Fruit fly (Drosophila melanogaster) whole organism, embryonic: ENCODE data around the gene CG14341.
A peak's percentile ranks its signal among the peaks of the same experiment; 100 is the strongest.

Experiments
- Atf6 ChIP-seq: fragments of 200-800 bp; sonication (Bioruptor generic); IDR thresholded peaks from 2 replicates; pipeline ENCODE4 v1.3.6; 2022; ENCODE audit warnings: missing biosample characterization, missing genetic modification characterization
- CG11085 ChIP-seq: fragments of 200-800 bp; sonication (Bioruptor generic); IDR thresholded peaks from 2 replicates; pipeline ENCODE4 v1.3.6; 2022; ENCODE audit warnings: missing biosample characterization, missing genetic modification characterization
- CG11696 ChIP-seq: fragments of 200-800 bp; sonication (Bioruptor generic); IDR thresholded peaks from 2 replicates; pipeline ENCODE4 v1.3.6; 2022; ENCODE audit warnings: missing biosample characterization, missing genetic modification characterization
- CG13287 ChIP-seq: fragments of 200-800 bp; sonication (Bioruptor generic); IDR thresholded peaks from 2 replicates; pipeline ENCODE4 v1.3.6; 2022; ENCODE audit warnings: missing biosample characterization, missing genetic modification characterization; ENCODE audit not compliant: partially characterized antibody
- CG13624 ChIP-seq: fragments of 200-800 bp; sonication (Bioruptor generic); optimal IDR thresholded peaks from 2 replicates; lab custom pipeline; 2016; ENCODE audit warnings: missing biosample characterization, missing genetic modification characterization
- CG14860 ChIP-seq: fragments of 200-800 bp; sonication (Bioruptor generic); IDR thresholded peaks from 3 replicates; pipeline ENCODE4 v1.3.6; 2022; ENCODE audit warnings: missing biosample characterization, missing genetic modification characterization; ENCODE audit not compliant: partially characterized antibody
- CG17186 ChIP-seq: fragments of 200-800 bp; sonication (Bioruptor generic); optimal IDR thresholded peaks from 3 replicates; lab custom pipeline; 2017; ENCODE audit warnings: missing biosample characterization, missing genetic modification reagents, missing genetic modification characterization
- CG17328 ChIP-seq: fragments of 200-800 bp; sonication (Bioruptor generic); IDR thresholded peaks from 2 replicates; pipeline ENCODE4 v1.3.6; 2022; ENCODE audit warnings: missing biosample characterization, missing genetic modification characterization
- CG2116 ChIP-seq: fragments of 200-800 bp; sonication (Bioruptor generic); optimal IDR thresholded peaks from 3 replicates; lab custom pipeline; 2018; ENCODE audit warnings: missing biosample characterization, mild to moderate bottlenecking, missing genetic modification characterization
- CG2129 ChIP-seq: fragments of 200-800 bp; sonication (Bioruptor generic); IDR thresholded peaks from 2 replicates; pipeline ENCODE4 v1.3.6; 2022; ENCODE audit warnings: missing biosample characterization, missing genetic modification characterization; ENCODE audit not compliant: partially characterized antibody
- CG31441 ChIP-seq: fragments of 200-800 bp; sonication (Bioruptor generic); IDR thresholded peaks from 2 replicates; pipeline ENCODE4 v1.3.6; 2022; ENCODE audit warnings: missing biosample characterization, missing genetic modification characterization
- CG33557 ChIP-seq: fragments of 200-800 bp; sonication (Bioruptor generic); optimal IDR thresholded peaks from 2 replicates; lab custom pipeline; 2019; ENCODE audit warnings: missing biosample characterization, mild to moderate bottlenecking, missing genetic modification characterization, moderate library complexity
- CG34376 ChIP-seq: fragments of 200-800 bp; sonication (Bioruptor generic); optimal IDR thresholded peaks from 2 replicates; lab custom pipeline; 2018; ENCODE audit warnings: missing biosample characterization, mild to moderate bottlenecking, missing genetic modification characterization
- CG4404 ChIP-seq: fragments of 200-800 bp; sonication (Bioruptor generic); IDR thresholded peaks from 2 replicates; pipeline ENCODE4 v1.3.6; 2022; ENCODE audit warnings: missing biosample characterization, missing genetic modification characterization
- CG4707 ChIP-seq: fragments of 200-800 bp; sonication (Bioruptor generic); optimal IDR thresholded peaks from 2 replicates; lab custom pipeline; 2018; ENCODE audit warnings: missing biosample characterization, mild to moderate bottlenecking, missing genetic modification characterization, moderate library complexity
- CG4730 ChIP-seq: fragments of 200-800 bp; sonication (Bioruptor generic); IDR thresholded peaks from 2 replicates; pipeline ENCODE4 v1.3.6; 2022; ENCODE audit warnings: missing biosample characterization, missing genetic modification characterization
- CG5245 ChIP-seq: fragments of 200-800 bp; sonication (Bioruptor generic); optimal IDR thresholded peaks from 3 replicates; lab custom pipeline; 2016; ENCODE audit warnings: missing biosample characterization, missing genetic modification characterization
- CG6654 ChIP-seq: fragments of 200-800 bp; sonication (Bioruptor generic); optimal IDR thresholded peaks from 2 replicates; lab custom pipeline; 2017; ENCODE audit warnings: missing biosample characterization, mild to moderate bottlenecking, missing genetic modification characterization
- CG6765 ChIP-seq: fragments of 200-800 bp; sonication (Bioruptor generic); optimal IDR thresholded peaks from 3 replicates; lab custom pipeline; 2017; ENCODE audit warnings: missing biosample characterization, mild to moderate bottlenecking, missing genetic modification characterization
- CG7271 ChIP-seq: fragments of 200-800 bp; sonication (Bioruptor generic); optimal IDR thresholded peaks from 2 replicates; lab custom pipeline; 2018; ENCODE audit warnings: missing biosample characterization, mild to moderate bottlenecking, missing genetic modification characterization, moderate library complexity
- CG7372 ChIP-seq: fragments of 200-800 bp; sonication (Bioruptor generic); IDR thresholded peaks from 2 replicates; pipeline ENCODE4 v1.3.6; 2022; ENCODE audit warnings: missing biosample characterization, missing genetic modification characterization
- CG7963 ChIP-seq: fragments of 200-800 bp; sonication (Bioruptor generic); IDR thresholded peaks from 3 replicates; pipeline ENCODE4 v1.3.6; 2022; ENCODE audit warnings: missing biosample characterization, missing genetic modification characterization; ENCODE audit not compliant: partially characterized antibody
- CG9609 ChIP-seq: fragments of 200-800 bp; sonication (Bioruptor generic); optimal IDR thresholded peaks from 3 replicates; lab custom pipeline; 2016; ENCODE audit warnings: missing biosample characterization, missing genetic modification characterization
- CG9932 ChIP-seq: fragments of 200-800 bp; sonication (Bioruptor generic); IDR thresholded peaks from 2 replicates; pipeline ENCODE4 v1.3.6; 2022; ENCODE audit warnings: missing biosample characterization, missing genetic modification characterization
- Doc2 ChIP-seq: fragments of 200-800 bp; sonication (Bioruptor generic); IDR thresholded peaks from 2 replicates; pipeline ENCODE4 v1.3.6; 2022; ENCODE audit warnings: missing biosample characterization, missing genetic modification characterization
- Elba2 ChIP-seq: fragments of 200-800 bp; sonication (Bioruptor generic); optimal IDR thresholded peaks from 3 replicates; lab custom pipeline; 2016; ENCODE audit warnings: missing biosample characterization, missing genetic modification characterization
- Ets65A ChIP-seq: fragments of 200-800 bp; sonication (Bioruptor generic); peaks from one replicate; lab custom pipeline; 2016; ENCODE audit warnings: missing biosample characterization, missing genetic modification characterization
- Hr51 ChIP-seq, 2 experiments: fragments of 200-800 bp; sonication (Bioruptor generic); optimal IDR thresholded peaks; 2 replicates in 1 of 2; 3 replicates in 1 of 2; lab custom pipeline; 2016 to 2018; ENCODE audit warnings: missing biosample characterization in 2 of 2, missing genetic modification characterization in 2 of 2, mild to moderate bottlenecking in 1 of 2, moderate library complexity in 1 of 2
- Mad ChIP-seq: fragments of 200-800 bp; sonication (Bioruptor generic); optimal IDR thresholded peaks from 2 replicates; lab custom pipeline; 2016; ENCODE audit warnings: missing biosample characterization, missing genetic modification characterization
- NFAT ChIP-seq: fragments of 200-800 bp; sonication (Bioruptor generic); IDR thresholded peaks from 2 replicates; pipeline ENCODE4 v1.3.6; 2022; ENCODE audit warnings: missing biosample characterization, missing genetic modification characterization
- TFAM ChIP-seq: fragments of 200-800 bp; sonication (Bioruptor generic); optimal IDR thresholded peaks from 2 replicates; lab custom pipeline; 2017; ENCODE audit warnings: missing biosample characterization, missing genetic modification characterization, inconsistent platforms
- YL-1 ChIP-seq: fragments of 200-800 bp; sonication (Bioruptor generic); optimal IDR thresholded peaks from 3 replicates; lab custom pipeline; 2017; ENCODE audit warnings: missing biosample characterization, mild to moderate bottlenecking, missing genetic modification characterization
- ac ChIP-seq: fragments of 200-800 bp; sonication (Bioruptor generic); optimal IDR thresholded peaks from 3 replicates; lab custom pipeline; 2017; ENCODE audit warnings: missing biosample characterization, mild to moderate bottlenecking, missing genetic modification characterization
- ara ChIP-seq: fragments of 200-800 bp; sonication (Bioruptor generic); IDR thresholded peaks from 2 replicates; pipeline ENCODE4 v1.3.6; 2022; ENCODE audit warnings: missing biosample characterization, missing genetic modification characterization
- br ChIP-seq: fragments of >200 bp; optimal IDR thresholded peaks from 2 replicates; lab custom pipeline; 2017
- bsh ChIP-seq, 2 experiments: fragments of 200-800 bp; sonication (Bioruptor generic); optimal IDR thresholded peaks; 2 replicates each; lab custom pipeline; 2017 to 2018; ENCODE audit warnings: mild to moderate bottlenecking in 2 of 2, missing biosample characterization in 2 of 2, missing genetic modification characterization in 2 of 2, moderate library complexity in 1 of 2
- da ChIP-seq: fragments of 200-800 bp; sonication (Bioruptor generic); optimal IDR thresholded peaks from 2 replicates; lab custom pipeline; 2016; ENCODE audit warnings: missing biosample characterization, missing genetic modification characterization
- danr ChIP-seq: fragments of 200-800 bp; sonication (Bioruptor generic); IDR thresholded peaks from 2 replicates; pipeline ENCODE4 v1.3.6; 2022; ENCODE audit warnings: missing biosample characterization, missing genetic modification characterization
- dmrt11E ChIP-seq: fragments of 200-800 bp; sonication (Bioruptor generic); optimal IDR thresholded peaks from 3 replicates; lab custom pipeline; 2018; ENCODE audit warnings: missing biosample characterization, mild to moderate bottlenecking, missing genetic modification characterization, moderate library complexity
- fu2 ChIP-seq: fragments of 200-800 bp; sonication (Bioruptor generic); optimal IDR thresholded peaks from 2 replicates; lab custom pipeline; 2016; ENCODE audit warnings: missing biosample characterization, missing genetic modification characterization
- grn ChIP-seq: fragments of 200-800 bp; sonication (Bioruptor generic); optimal IDR thresholded peaks from 3 replicates; lab custom pipeline; 2017; ENCODE audit warnings: missing biosample characterization, missing genetic modification characterization
- gsb ChIP-seq: fragments of 200-800 bp; sonication (Bioruptor generic); IDR thresholded peaks from 2 replicates; pipeline ENCODE4 v1.3.6; 2022; ENCODE audit warnings: missing biosample characterization, missing genetic modification characterization
- gsb-n ChIP-seq: fragments of 200-800 bp; sonication (Bioruptor generic); optimal IDR thresholded peaks from 3 replicates; lab custom pipeline; 2018; ENCODE audit warnings: missing biosample characterization, mild to moderate bottlenecking, missing genetic modification characterization
- ind ChIP-seq: fragments of 200-800 bp; sonication (Bioruptor generic); optimal IDR thresholded peaks from 3 replicates; lab custom pipeline; 2016; ENCODE audit warnings: missing biosample characterization, missing genetic modification characterization
- knrl ChIP-seq: fragments of 200-800 bp; sonication (Bioruptor generic); IDR thresholded peaks from 3 replicates; pipeline ENCODE4 v1.3.6; 2022; ENCODE audit warnings: missing biosample characterization, missing genetic modification characterization; ENCODE audit not compliant: partially characterized antibody
- p53 ChIP-seq: fragments of 200-800 bp; sonication (Bioruptor generic); optimal IDR thresholded peaks from 2 replicates; lab custom pipeline; 2016; ENCODE audit warnings: missing biosample characterization, missing genetic modification characterization
- psq ChIP-seq: fragments of 200-800 bp; sonication (Bioruptor generic); optimal IDR thresholded peaks from 2 replicates; lab custom pipeline; 2017; ENCODE audit warnings: missing biosample characterization, missing genetic modification characterization
- sens-2 ChIP-seq: fragments of 200-800 bp; sonication (Bioruptor generic); IDR thresholded peaks from 2 replicates; pipeline ENCODE4 v1.3.6; 2022; ENCODE audit warnings: missing biosample characterization, missing genetic modification characterization
- slou ChIP-seq: fragments of 200-800 bp; sonication (Bioruptor generic); optimal IDR thresholded peaks from 3 replicates; lab custom pipeline; 2016; ENCODE audit warnings: missing biosample characterization, missing genetic modification characterization
- slp2 ChIP-seq: fragments of 200-800 bp; sonication (Bioruptor generic); optimal IDR thresholded peaks from 2 replicates; lab custom pipeline; 2016; ENCODE audit warnings: missing biosample characterization, missing genetic modification characterization
- twi ChIP-seq: fragments of 200-800 bp; optimal IDR thresholded peaks from 2 replicates; lab custom pipeline; 2019; ENCODE audit warnings: missing biosample characterization, mild to moderate bottlenecking, missing genetic modification characterization, moderate library complexity
- usp ChIP-seq: fragments of >200 bp; optimal IDR thresholded peaks from 2 replicates; lab custom pipeline; 2017; ENCODE audit warnings: missing biosample characterization, missing genetic modification characterization

Gene CG14341

dm6 chr2L:1150554-1150953 lies 15.8 kb upstream of the CG14341 start, which contains the start of the genes Tfb4 and Vps29 (continued):
- no peak for TF ChIP-seq CG33557 (GFP tag; lab: Kevin White, UChicago)
- peak; percentile 33; the same call in 1 of the 2 replicates for TF ChIP-seq CG17328 (GFP tag; lab: Robert Waterston, UW)
- no peak for TF ChIP-seq CG6765 (GFP tag; lab: Kevin White, UChicago)
- TF ChIP-seq CG7271 (tag; lab: Kevin White, UChicago) = peak; percentile 42
- TF ChIP-seq gsb = no peak
- TF ChIP-seq ara (GFP tag; lab: Robert Waterston, UW) = peak; percentile 9; the same call in 1 of the 2 replicates
- no peak for TF ChIP-seq br (lab: Kevin White, UChicago)
- no peak for TF ChIP-seq CG4707
- TF ChIP-seq CG14860 (GFP tag; lab: Robert Waterston, UW) = peak; percentile 93
- no peak for TF ChIP-seq Mad (GFP tag; lab: Kevin White, UChicago)
- no peak for TF ChIP-seq Elba2 (GFP tag; lab: Kevin White, UChicago)
- TF ChIP-seq CG13287 = peak; percentile 95
- peak; percentile 49 for TF ChIP-seq fu2 (GFP tag; lab: Kevin White, UChicago)
- TF ChIP-seq usp (GFP tag; lab: Kevin White, UChicago) = no peak
- TF ChIP-seq NFAT (GFP tag; lab: Robert Waterston, UW) = peak; percentile 66; the same call in 1 of the 2 replicates
- TF ChIP-seq Doc2 (GFP tag; lab: Robert Waterston, UW) = no peak
- TF ChIP-seq CG2116 (GFP tag; lab: Kevin White, UChicago) = peak; percentile 69
- TF ChIP-seq ind (GFP tag; lab: Kevin White, UChicago) = peak; percentile 56
- TF ChIP-seq Atf6 = peak; percentile 54; the same call in 1 of the 2 replicates
- TF ChIP-seq dmrt11E (tag; lab: Kevin White, UChicago) = peak; percentile 11
- TF ChIP-seq CG7963 (GFP tag; lab: Robert Waterston, UW) = peak; percentile 96
- TF ChIP-seq sens-2 = no peak
- TF ChIP-seq knrl (GFP tag; lab: Robert Waterston, UW) = peak; percentile 71; the same call in 2 of the 3 replicates
- TF ChIP-seq CG31441 = no peak
- no peak for TF ChIP-seq CG9609
- TF ChIP-seq CG2129 (GFP tag; lab: Robert Waterston, UW) = peak; percentile 70
- no peak for TF ChIP-seq CG4730
- no peak for TF ChIP-seq gsb-n (tag; lab: Kevin White, UChicago)
- no peak for TF ChIP-seq CG34376
- no peak for TF ChIP-seq CG11696
- TF ChIP-seq Hr51 (GFP tag; optimal IDR thresholded peaks at IDR 0.05; lab: Kevin White, UChicago) = no peak
- TF ChIP-seq CG17186 (GFP tag; lab: Kevin White, UChicago) = no peak
- TF ChIP-seq grn = no peak
- peak; percentile 46; the same call in 1 of the 2 replicates for TF ChIP-seq CG11085
- no peak for TF ChIP-seq CG4404 (GFP tag; lab: Robert Waterston, UW)
- no peak for TF ChIP-seq slou
- no peak for TF ChIP-seq danr
- TF ChIP-seq CG9932 (GFP tag; lab: Robert Waterston, UW) = peak; percentile 87
- TF ChIP-seq bsh (GFP tag; optimal IDR thresholded peaks at IDR 0.05; lab: Kevin White, UChicago) = peak in 1 of 2 experiments; percentile 28
- TF ChIP-seq slp2 (GFP tag; lab: Kevin White, UChicago) = no peak
- no peak; the same call in 1 of the 2 replicates for TF ChIP-seq CG7372 (GFP tag; lab: Robert Waterston, UW)
- TF ChIP-seq CG5245 (GFP tag; lab: Kevin White, UChicago) = peak; percentile 5
- TF ChIP-seq psq = no peak
- TF ChIP-seq CG13624 (GFP tag; lab: Kevin White, UChicago) = peak; percentile 63
- TF ChIP-seq Ets65A = peak; percentile 94
- peak; percentile 7 for TF ChIP-seq p53
- TF ChIP-seq YL-1 = peak; percentile 2
- no peak for TF ChIP-seq TFAM (GFP tag; lab: Kevin White, UChicago)
- no peak for TF ChIP-seq da (GFP tag; lab: Kevin White, UChicago)
- no peak for TF ChIP-seq CG6654 (GFP tag; lab: Kevin White, UChicago)
- no peak for TF ChIP-seq twi
- TF ChIP-seq ac = no peak
